Worm (Caenorhabditis elegans): ENCODE measurements around the gene ctsa-3.2.
"Not testable (repeated sequence)": the region's sequence is repeated elsewhere in the genome, so short reads cannot be mapped to it uniquely, and the experiment has no call there.

- TF ChIP-seq sox-4 (tag; optimal IDR thresholded peaks at IDR 0.05); nfya-1 (tag; optimal IDR thresholded peaks at IDR 0.05); ceh-30 (tag; optimal IDR thresholded peaks at IDR 0.05); K09A11.1 (tag; optimal IDR thresholded peaks at IDR 0.05; ENCODE audit: insufficient read depth); fkh-10 (GFP tag; optimal IDR thresholded peaks at IDR 0.05); T23F11.4 (GFP tag; optimal IDR thresholded peaks at IDR 0.05); dmd-4 (tag; optimal IDR thresholded peaks at IDR 0.05; ENCODE audit: borderline replicate concordance); mec-3 (tag; optimal IDR thresholded peaks at IDR 0.05; ENCODE audit: borderline replicate concordance); ahr-1 (tag; optimal IDR thresholded peaks at IDR 0.05); pag-3 (tag; optimal IDR thresholded peaks at IDR 0.05; ENCODE audit: borderline replicate concordance); F13H6.1 (tag; optimal IDR thresholded peaks at IDR 0.05); ceh-34 (tag; optimal IDR thresholded peaks at IDR 0.05); unc-42 (tag; optimal IDR thresholded peaks at IDR 0.05); ceh-18 (tag; optimal IDR thresholded peaks at IDR 0.05): not testable (repeated sequence)
Observed at ce11 chrII:9866378-9866777, 8.6 kb upstream of the ctsa-3.2 start, which contains the start of gene chil-1.

All from whole organism, late embryonic.